Fruit fly (Drosophila melanogaster) whole organism, embryonic: ENCODE measurements around the gene CG14191.
A peak's percentile ranks its signal among the peaks of the same experiment; 100 is the strongest.

Experiments used
- CG10959 ChIP-seq: fragments of 200-800 bp; sonication (Bioruptor generic); IDR thresholded peaks from 2 replicates; pipeline ENCODE4 v1.3.6; 2022; ENCODE audit warnings: missing biosample characterization, missing genetic modification characterization
- CG11093 ChIP-seq: fragments of 200-800 bp; sonication (Bioruptor generic); IDR thresholded peaks from 3 replicates; pipeline ENCODE4 v1.3.6; 2022; ENCODE audit warnings: missing biosample characterization, missing genetic modification characterization
- CG11560 ChIP-seq: fragments of 200-800 bp; sonication (Bioruptor generic); IDR thresholded peaks from 3 replicates; pipeline ENCODE4 v1.3.6; 2022; ENCODE audit warnings: missing biosample characterization, missing genetic modification characterization
- CG13287 ChIP-seq: fragments of 200-800 bp; sonication (Bioruptor generic); IDR thresholded peaks from 2 replicates; pipeline ENCODE4 v1.3.6; 2022; ENCODE audit warnings: missing biosample characterization, missing genetic modification characterization; ENCODE audit not compliant: partially characterized antibody
- CG17802 ChIP-seq: fragments of 200-800 bp; sonication (Bioruptor generic); optimal IDR thresholded peaks from 2 replicates; lab custom pipeline; 2018; ENCODE audit warnings: missing biosample characterization, mild to moderate bottlenecking, missing genetic modification characterization, moderate library complexity
- CG1832 ChIP-seq: fragments of 200-800 bp; sonication (Bioruptor generic); optimal IDR thresholded peaks from 2 replicates; lab custom pipeline; 2017; ENCODE audit warnings: missing biosample characterization, mild to moderate bottlenecking, missing genetic modification characterization, inconsistent platforms
- CG2889 ChIP-seq: fragments of 200-800 bp; sonication (Bioruptor generic); IDR thresholded peaks from 3 replicates; pipeline ENCODE4 v1.3.6; 2022; ENCODE audit warnings: missing biosample characterization, missing genetic modification characterization
- CG30403 ChIP-seq: fragments of 200-800 bp; sonication (Bioruptor generic); optimal IDR thresholded peaks from 3 replicates; lab custom pipeline; 2016; ENCODE audit warnings: missing biosample characterization, missing genetic modification characterization
- CG32532 ChIP-seq: fragments of 200-800 bp; sonication (Bioruptor generic); IDR thresholded peaks from 2 replicates; pipeline ENCODE4 v1.3.6; 2022; ENCODE audit warnings: missing biosample characterization, missing genetic modification characterization
- CG34224 ChIP-seq: fragments of 200-800 bp; sonication (Bioruptor generic); IDR thresholded peaks from 3 replicates; pipeline ENCODE4 v1.3.6; 2022; ENCODE audit warnings: missing biosample characterization, missing genetic modification characterization; ENCODE audit not compliant: partially characterized antibody
- CG4282 ChIP-seq: fragments of 200-800 bp; sonication (Bioruptor generic); optimal IDR thresholded peaks from 2 replicates; lab custom pipeline; 2016; ENCODE audit warnings: missing biosample characterization, missing genetic modification characterization
- CG5953 ChIP-seq: fragments of 200-800 bp; sonication (Bioruptor generic); IDR thresholded peaks from 2 replicates; pipeline ENCODE4 v1.3.6; 2022; ENCODE audit warnings: missing biosample characterization, missing genetic modification characterization
- CG7963 ChIP-seq: fragments of 200-800 bp; sonication (Bioruptor generic); IDR thresholded peaks from 3 replicates; pipeline ENCODE4 v1.3.6; 2022; ENCODE audit warnings: missing biosample characterization, missing genetic modification characterization; ENCODE audit not compliant: partially characterized antibody
- CG8089 ChIP-seq: fragments of 200-800 bp; sonication (Bioruptor generic); optimal IDR thresholded peaks from 3 replicates; lab custom pipeline; 2016; ENCODE audit warnings: missing biosample characterization, missing genetic modification characterization
- CG8478 ChIP-seq: fragments of >200 bp; optimal IDR thresholded peaks from 2 replicates; lab custom pipeline; 2018
- Dbx ChIP-seq: fragments of 200-800 bp; sonication (Bioruptor generic); IDR thresholded peaks from 3 replicates; pipeline ENCODE4 v1.3.6; 2022; ENCODE audit warnings: missing biosample characterization, missing genetic modification characterization
- Dfd ChIP-seq, 2 experiments: fragments of >200 bp; optimal IDR thresholded peaks; 2 replicates each; lab custom pipeline; 2017; ENCODE audit warnings: missing biosample characterization in 2 of 2, missing genetic modification characterization in 2 of 2
- Dip3 ChIP-seq: fragments of 200-800 bp; sonication (Bioruptor generic); optimal IDR thresholded peaks from 3 replicates; lab custom pipeline; 2016; ENCODE audit warnings: missing biosample characterization, missing genetic modification characterization
- Dref ChIP-seq: fragments of 200-800 bp; sonication (Bioruptor generic); IDR thresholded peaks from 2 replicates; pipeline ENCODE4 v1.3.6; 2022; ENCODE audit warnings: missing biosample characterization, missing genetic modification characterization
- ERR ChIP-seq: fragments of 200-800 bp; sonication (Bioruptor generic); optimal IDR thresholded peaks from 2 replicates; lab custom pipeline; 2016; ENCODE audit warnings: missing biosample characterization, missing genetic modification characterization
- Elba2 ChIP-seq: fragments of 200-800 bp; sonication (Bioruptor generic); optimal IDR thresholded peaks from 3 replicates; lab custom pipeline; 2016; ENCODE audit warnings: missing biosample characterization, missing genetic modification characterization
- Hmr ChIP-seq: fragments of 200-800 bp; sonication (Bioruptor generic); optimal IDR thresholded peaks from 3 replicates; lab custom pipeline; 2017; ENCODE audit warnings: mild to moderate bottlenecking, missing biosample characterization, missing genetic modification reagents, missing genetic modification characterization
- Lim3 ChIP-seq: fragments of 200-800 bp; sonication (Bioruptor generic); IDR thresholded peaks from 2 replicates; pipeline ENCODE4 v1.3.6; 2022; ENCODE audit warnings: missing biosample characterization, missing genetic modification characterization
- Lpt ChIP-seq: fragments of >200 bp; optimal IDR thresholded peaks from 2 replicates; lab custom pipeline; 2018; ENCODE audit warnings: missing biosample characterization, missing genetic modification characterization
- Max ChIP-seq: fragments of 200-800 bp; sonication (Bioruptor generic); optimal IDR thresholded peaks from 2 replicates; lab custom pipeline; 2016; ENCODE audit warnings: missing biosample characterization, mild to moderate bottlenecking, missing genetic modification characterization
- Mrtf ChIP-seq: fragments of 200-800 bp; sonication (Bioruptor generic); IDR thresholded peaks from 3 replicates; pipeline ENCODE4 v1.3.6; 2022; ENCODE audit warnings: missing biosample characterization, missing genetic modification characterization
- Nf-YC ChIP-seq: fragments of 200-800 bp; optimal IDR thresholded peaks from 3 replicates; lab custom pipeline; 2019; ENCODE audit warnings: missing biosample characterization, mild to moderate bottlenecking, missing genetic modification characterization, moderate library complexity
- Side ChIP-seq: fragments of 200-800 bp; sonication (Bioruptor generic); optimal IDR thresholded peaks from 2 replicates; lab custom pipeline; 2016; ENCODE audit warnings: missing biosample characterization, missing genetic modification characterization
- Sin3A ChIP-seq: fragments of >200 bp; optimal IDR thresholded peaks from 2 replicates; lab custom pipeline; 2018
- Trl ChIP-seq, 3 experiments: fragments of >200 bp in 2 of 3; fragments of 200-800 bp in 1 of 3; sonication (Bioruptor generic) in 1 of 3; optimal IDR thresholded peaks; 2 replicates in 1 of 3; 3 replicates in 2 of 3; lab custom pipeline; 2016 to 2017; ENCODE audit warnings: missing biosample characterization in 1 of 3, missing genetic modification characterization in 1 of 3
- bowl ChIP-seq: fragments of 200-800 bp; sonication (Bioruptor generic); IDR thresholded peaks from 2 replicates; pipeline ENCODE4 v1.3.6; 2022; ENCODE audit warnings: missing biosample characterization, missing genetic modification characterization
- disco-r ChIP-seq: fragments of 200-800 bp; sonication (Bioruptor generic); optimal IDR thresholded peaks from 2 replicates; lab custom pipeline; 2016; ENCODE audit warnings: missing biosample characterization, missing genetic modification characterization
- dpn ChIP-seq, 2 experiments: fragments of 200-800 bp; sonication (Bioruptor generic); optimal IDR thresholded peaks; 3 replicates each; lab custom pipeline; 2016; ENCODE audit warnings: missing biosample characterization in 2 of 2, missing genetic modification characterization in 2 of 2
- en ChIP-seq: fragments of 200-800 bp; sonication (Bioruptor generic); optimal IDR thresholded peaks from 2 replicates; lab custom pipeline; 2016; ENCODE audit warnings: missing biosample characterization, missing genetic modification characterization
- exex ChIP-seq: fragments of 200-800 bp; sonication (Bioruptor generic); optimal IDR thresholded peaks from 4 replicates; lab custom pipeline; 2018; ENCODE audit warnings: missing biosample characterization, mild to moderate bottlenecking, missing genetic modification characterization, moderate library complexity
- ftz-f1 ChIP-seq: fragments of 200-800 bp; sonication (Bioruptor generic); optimal IDR thresholded peaks from 2 replicates; lab custom pipeline; 2016; ENCODE audit warnings: missing biosample characterization, missing genetic modification characterization
- fu2 ChIP-seq: fragments of 200-800 bp; sonication (Bioruptor generic); optimal IDR thresholded peaks from 2 replicates; lab custom pipeline; 2016; ENCODE audit warnings: missing biosample characterization, missing genetic modification characterization
- gem ChIP-seq: fragments of 200-800 bp; sonication (Bioruptor generic); optimal IDR thresholded peaks from 2 replicates; lab custom pipeline; 2019; ENCODE audit warnings: missing biosample characterization, mild to moderate bottlenecking, missing genetic modification characterization, moderate library complexity
- otp ChIP-seq: fragments of 200-800 bp; sonication (Bioruptor generic); IDR thresholded peaks from 3 replicates; pipeline ENCODE4, ENCODE4 v1.3.6; 2022; ENCODE audit warnings: missing biosample characterization, missing genetic modification characterization
- psq ChIP-seq: fragments of 200-800 bp; sonication (Bioruptor generic); optimal IDR thresholded peaks from 2 replicates; lab custom pipeline; 2017; ENCODE audit warnings: missing biosample characterization, missing genetic modification characterization
- sima ChIP-seq: fragments of 200-800 bp; sonication (Bioruptor generic); optimal IDR thresholded peaks from 2 replicates; lab custom pipeline; 2016; ENCODE audit warnings: missing biosample characterization, missing genetic modification characterization
- slou ChIP-seq: fragments of 200-800 bp; sonication (Bioruptor generic); optimal IDR thresholded peaks from 3 replicates; lab custom pipeline; 2016; ENCODE audit warnings: missing biosample characterization, missing genetic modification characterization
- ttk ChIP-seq: fragments of 200-800 bp; sonication (Bioruptor generic); IDR thresholded peaks from 2 replicates; pipeline ENCODE4 v2.1.2; 2022; ENCODE audit warnings: missing biosample characterization, missing genetic modification characterization
- unpg ChIP-seq: fragments of 200-800 bp; sonication (Bioruptor generic); optimal IDR thresholded peaks from 3 replicates; lab custom pipeline; 2018; ENCODE audit warnings: missing biosample characterization, mild to moderate bottlenecking, missing genetic modification characterization, moderate library complexity
- zfh2 ChIP-seq: fragments of 200-800 bp; sonication (Bioruptor generic); optimal IDR thresholded peaks from 2 replicates; lab custom pipeline; 2016; ENCODE audit warnings: missing biosample characterization, missing genetic modification characterization

The CG14191 gene

dm6 chrX:19120367-19120766 is 38.9 kb downstream of the CG14191 start (continued):
- no peak for TF ChIP-seq CG11560 (tag; lab: Robert Waterston, UW)
- no peak for TF ChIP-seq CG8089 (GFP tag; lab: Kevin White, UChicago)
- TF ChIP-seq Max (GFP tag; lab: Kevin White, UChicago): no peak
- no peak for TF ChIP-seq zfh2 (GFP tag; lab: Kevin White, UChicago)
- TF ChIP-seq CG5953: no peak
- no peak for TF ChIP-seq CG1832 (GFP tag; lab: Kevin White, UChicago)
- TF ChIP-seq CG10959 (GFP tag; lab: Robert Waterston, UW): no peak
- TF ChIP-seq fu2 (GFP tag; lab: Kevin White, UChicago): no peak
- TF ChIP-seq unpg (GFP tag; lab: Kevin White, UChicago): no peak
- TF ChIP-seq CG8478: no peak
- no peak for TF ChIP-seq Lpt (GFP tag; lab: Kevin White, UChicago)
- no peak for TF ChIP-seq Trl (optimal IDR thresholded peaks at IDR 0.05; lab: Kevin White, UChicago)
- TF ChIP-seq Trl (GFP tag; optimal IDR thresholded peaks at IDR 0.05; lab: Kevin White, UChicago): no peak
- TF ChIP-seq Dbx (GFP tag; lab: Robert Waterston, UW): no peak
- TF ChIP-seq ttk (GFP tag; lab: Robert Waterston, UW): no peak
- no peak for TF ChIP-seq CG11093 (GFP tag; lab: Robert Waterston, UW)
- TF ChIP-seq Mrtf (GFP tag; lab: Robert Waterston, UW): no peak
- TF ChIP-seq CG34224: no peak
- no peak for TF ChIP-seq Hmr (GFP tag; lab: Kevin White, UChicago)
- no peak for TF ChIP-seq Dip3 (GFP tag; lab: Kevin White, UChicago)
- TF ChIP-seq, all 482 proteins: peak for 10

DNA sequence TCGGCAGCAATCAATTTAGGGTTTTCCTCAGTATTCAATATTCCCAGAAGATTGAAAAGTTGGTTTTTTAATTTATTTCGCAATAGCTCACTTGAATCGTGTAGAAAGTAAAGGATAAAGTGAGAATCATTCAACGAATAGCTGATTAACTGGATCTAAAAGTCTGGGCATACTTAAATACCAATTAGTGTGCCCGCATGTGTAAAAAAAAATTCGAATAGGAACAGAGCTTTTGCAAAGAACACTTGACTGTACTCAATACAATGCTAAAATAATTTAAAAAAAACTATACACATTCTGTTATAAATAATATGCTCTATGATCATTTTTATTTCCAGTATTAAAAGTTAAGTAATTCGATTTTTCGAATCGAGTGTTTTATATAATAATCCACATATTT is 42.8 kb downstream of the CG14191 start, which contains the start of gene CG15882:
Gene CG15882 (minus strand): TSS at position 101 of the 400 bp plus-strand sequence.
- no peak for TF ChIP-seq Elba2 (GFP tag; lab: Kevin White, UChicago)
- no peak for TF ChIP-seq bowl (GFP tag; lab: Robert Waterston, UW)
- TF ChIP-seq CG32532: no peak
- no peak for TF ChIP-seq CG2889 (GFP tag; lab: Robert Waterston, UW)
- no peak for TF ChIP-seq CG30403 (GFP tag; lab: Kevin White, UChicago)
- TF ChIP-seq Dfd (GFP tag; optimal IDR thresholded peaks at IDR 0.05; lab: Kevin White, UChicago): no peak
- TF ChIP-seq gem (tag; lab: Kevin White, UChicago): no peak
- no peak for TF ChIP-seq Lim3 (GFP tag; lab: Robert Waterston, UW)
- TF ChIP-seq CG4282: no peak
- no peak for TF ChIP-seq Nf-YC (tag; lab: Kevin White, UChicago)
- no peak for TF ChIP-seq sima (GFP tag; lab: Kevin White, UChicago)
- no peak for TF ChIP-seq slou (GFP tag; lab: Kevin White, UChicago)
- TF ChIP-seq en: no peak
- TF ChIP-seq disco-r (GFP tag; lab: Kevin White, UChicago): no peak
- TF ChIP-seq Side: no peak
- no peak for TF ChIP-seq ERR
- TF ChIP-seq otp (GFP tag; lab: Robert Waterston, UW): no peak
- TF ChIP-seq psq (GFP tag; lab: Kevin White, UChicago): no peak
- TF ChIP-seq Dip3 (GFP tag; lab: Kevin White, UChicago): no peak
- TF ChIP-seq, all 482 proteins: peak for 0

dm6 chrX:19127216-19127615 is 45.8 kb downstream of the CG14191 start, which contains the start of gene tgy:
tgy (minus strand) TSS chrX:19127316.
- TF ChIP-seq Dref (GFP tag; lab: Robert Waterston, UW) (no peak), ftz-f1 (GFP tag; lab: Kevin White, UChicago) (no peak), CG17802 (peak; percentile 42), CG13287 (no peak), Sin3A (lab: Kevin White, UChicago) (no peak), dpn (GFP tag; optimal IDR thresholded peaks at IDR 0.05; lab: Kevin White, UChicago) (no peak), Mrtf (GFP tag; lab: Robert Waterston, UW) (no peak), Trl (optimal IDR thresholded peaks at IDR 0.05; lab: Kevin White, UChicago) (peak in 1 of 2 experiments; percentile 22), Trl (GFP tag; optimal IDR thresholded peaks at IDR 0.05; lab: Kevin White, UChicago) (no peak), CG7963 (GFP tag; lab: Robert Waterston, UW) (no peak), exex (tag; lab: Kevin White, UChicago) (peak; percentile 31)
